Fruit fly (Drosophila melanogaster) Kc167 (cell line): ENCODE data around the gene PolG2.

Experiments
- Myc ChIP-seq: fragments of >200 bp; optimal IDR thresholded peaks from 2 replicates; lab custom pipeline; 2017; ENCODE audit warnings: missing external identifiers
- h ChIP-seq: fragments of >200 bp; optimal IDR thresholded peaks from 3 replicates; lab custom pipeline; 2018; ENCODE audit warnings: missing external identifiers
- ttk ChIP-seq: sonication (Bioruptor generic); optimal IDR thresholded peaks from 2 replicates; lab custom pipeline; 2017; ENCODE audit warnings: missing external identifiers

- TF ChIP-seq h (lab: Kevin White, UChicago) (no peak), ttk (lab: Kevin White, UChicago) (no peak), Myc (lab: Kevin White, UChicago) (no peak)
Observed at dm6 chr2L:13803805-13804560, 28.9 kb downstream of the PolG2 start.
